Worm (Caenorhabditis elegans) whole organism, late embryonic: ENCODE measurements around the gene K07F5.12.

ENCODE experiments used
- ama-1 ChIP-seq: fragments of 150-350 bp; optimal IDR thresholded peaks from 2 replicates; lab custom pipeline; 2014
- ceh-30 ChIP-seq: fragments of 150-350 bp; optimal IDR thresholded peaks from 2 replicates; lab custom pipeline; 2014; ENCODE audit warnings: missing biosample characterization, missing genetic modification characterization
- elt-2 ChIP-seq: sonication (generic microtip); optimal IDR thresholded peaks from 2 replicates; lab custom pipeline; 2016; ENCODE audit warnings: missing genetic modification reagents, missing genetic modification characterization, missing compliant biosample characterization
- fkh-10 ChIP-seq: fragments of 150-350 bp; optimal IDR thresholded peaks from 2 replicates; lab custom pipeline; 2014; ENCODE audit warnings: missing biosample characterization, missing genetic modification reagents, missing genetic modification characterization
- gmeb-2 ChIP-seq: sonication (generic microtip); optimal IDR thresholded peaks from 2 replicates; lab custom pipeline; 2016; ENCODE audit warnings: missing genetic modification characterization, inconsistent platforms, missing compliant biosample characterization
- hlh-30 ChIP-seq: sonication (generic microtip); optimal IDR thresholded peaks from 2 replicates; lab custom pipeline; 2017; ENCODE audit warnings: antibody characterized with exemption, missing genetic modification characterization, missing compliant biosample characterization; ENCODE audit not compliant: insufficient read depth
- nfya-1 ChIP-seq: sonication (generic microtip); optimal IDR thresholded peaks from 2 replicates; lab custom pipeline; 2017; ENCODE audit warnings: missing genetic modification characterization, mild to moderate bottlenecking, missing compliant biosample characterization, antibody characterized with exemption, moderate library complexity
- nhr-232 ChIP-seq: sonication (generic microtip); optimal IDR thresholded peaks from 2 replicates; lab custom pipeline; 2016; ENCODE audit warnings: missing genetic modification characterization, missing compliant biosample characterization
- pha-4 ChIP-seq: fragments of 150-350 bp; optimal IDR thresholded peaks from 2 replicates; lab custom pipeline; 2018; ENCODE audit warnings: missing biosample characterization, missing genetic modification reagents, missing genetic modification characterization
- rnt-1 ChIP-seq: sonication (generic microtip); optimal IDR thresholded peaks from 2 replicates; lab custom pipeline; 2016; ENCODE audit warnings: missing genetic modification characterization, missing compliant biosample characterization

- TF ChIP-seq gmeb-2 (tag; lab: Kevin White, UChicago), result no peak
- no peak for TF ChIP-seq pha-4 (tag; lab: Kevin White, UChicago)
- TF ChIP-seq ceh-30 (tag; lab: Kevin White, UChicago), result no peak
- TF ChIP-seq rnt-1 (tag; lab: Kevin White, UChicago), result no peak
- no peak for TF ChIP-seq nhr-232 (tag; lab: Kevin White, UChicago)
- TF ChIP-seq fkh-10, result no peak
- no peak for TF ChIP-seq nfya-1 (tag; lab: Kevin White, UChicago)
- no peak for TF ChIP-seq hlh-30 (tag; lab: Kevin White, UChicago)
- TF ChIP-seq ama-1, result no peak
- no peak for TF ChIP-seq elt-2 (tag; lab: Kevin White, UChicago)
Observed at ce11 chrIV:9810633-9811032, 45.2 kb upstream of the K07F5.12 start, which contains the start of gene dct-15.
